Fruit fly (Drosophila melanogaster) whole organism, adult: Measurements from ENCODE around the gene ND-30.

Experiments used
- CG11617 ChIP-seq: fragments of 200-800 bp; sonication (Bioruptor generic); optimal IDR thresholded peaks from 2 replicates; lab custom pipeline; 2017; ENCODE audit warnings: mild to moderate bottlenecking, missing biosample characterization, missing genetic modification reagents, missing genetic modification characterization
- CG14711 ChIP-seq: fragments of 200-800 bp; sonication (Bioruptor generic); optimal IDR thresholded peaks from 2 replicates; lab custom pipeline; 2018; ENCODE audit warnings: missing biosample characterization, mild to moderate bottlenecking, missing genetic modification characterization, moderate library complexity
- CG1620 ChIP-seq: fragments of 200-800 bp; sonication (Bioruptor generic); optimal IDR thresholded peaks from 2 replicates; lab custom pipeline; 2016; ENCODE audit warnings: missing biosample characterization, missing genetic modification characterization
- Mnt ChIP-seq: fragments of 200-800 bp; sonication (Bioruptor generic); optimal IDR thresholded peaks from 2 replicates; lab custom pipeline; 2016; ENCODE audit warnings: missing biosample characterization, mild to moderate bottlenecking, missing genetic modification characterization
- bab1 ChIP-seq: fragments of 200-800 bp; sonication (Bioruptor generic); optimal IDR thresholded peaks from 3 replicates; lab custom pipeline; 2019; ENCODE audit warnings: missing biosample characterization, mild to moderate bottlenecking, missing genetic modification characterization, moderate library complexity
- cnc ChIP-seq, 2 experiments: fragments of >200 bp; optimal IDR thresholded peaks; 2 replicates each; lab custom pipeline; 2017
- kay ChIP-seq: fragments of 200-800 bp; sonication (Bioruptor generic); peaks from one replicate; lab custom pipeline; 2016; ENCODE audit warnings: missing biosample characterization, missing genetic modification characterization, borderline replicate concordance
- ovo ChIP-seq: fragments of 200-800 bp; sonication (Bioruptor generic); optimal IDR thresholded peaks from 2 replicates; lab custom pipeline; 2016; ENCODE audit warnings: missing biosample characterization, missing genetic modification characterization
- pad ChIP-seq: fragments of 200-800 bp; sonication (Bioruptor generic); optimal IDR thresholded peaks from 3 replicates; lab custom pipeline; 2017; ENCODE audit warnings: missing biosample characterization, missing genetic modification characterization, mild to moderate bottlenecking, moderate library complexity, missing genetic modification reagents

DNA sequence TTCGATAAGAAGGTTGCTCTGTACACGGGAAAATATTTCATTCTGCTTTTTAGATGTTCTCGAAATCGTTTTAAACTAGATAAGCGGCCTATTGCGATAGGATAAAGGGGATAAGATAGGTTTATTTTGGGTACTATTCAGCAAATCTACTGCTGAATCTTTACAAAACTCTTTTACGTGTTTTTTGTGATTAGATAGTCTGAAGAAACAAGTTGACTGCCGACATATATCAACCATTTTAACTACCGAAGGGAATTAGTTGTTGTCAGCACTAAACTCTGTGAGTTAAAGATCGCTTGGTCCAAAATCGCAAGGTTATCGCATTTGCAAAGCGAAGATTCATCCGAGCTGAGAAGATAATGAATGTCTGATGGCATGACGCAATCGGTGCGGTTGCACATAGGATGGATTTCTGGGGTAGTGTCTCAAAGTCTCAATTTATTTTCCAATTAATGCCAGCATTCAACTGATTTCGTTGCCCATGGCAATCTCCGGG is 6.9 kb upstream of the ND-30 start, which contains the start of gene Asciz:
- no peak for TF ChIP-seq cnc (optimal IDR thresholded peaks at IDR 0.05; lab: Kevin White, UChicago)
- TF ChIP-seq kay (GFP tag; lab: Kevin White, UChicago): no peak
- no peak for TF ChIP-seq Mnt (GFP tag; lab: Kevin White, UChicago)
- no peak for TF ChIP-seq bab1 (GFP tag; lab: Kevin White, UChicago)
- TF ChIP-seq pad: no peak
- no peak for TF ChIP-seq CG1620 (GFP tag; lab: Kevin White, UChicago)
- TF ChIP-seq CG11617 (GFP tag; lab: Kevin White, UChicago): no peak
- TF ChIP-seq ovo (GFP tag; lab: Kevin White, UChicago): no peak
- TF ChIP-seq CG14711 (tag; lab: Kevin White, UChicago): no peak
